Fruit fly (Drosophila melanogaster) whole organism, embryonic: ENCODE data around the gene CG46059.

Experiments used
- Atf6 ChIP-seq: fragments of 200-800 bp; sonication (Bioruptor generic); IDR thresholded peaks from 2 replicates; pipeline ENCODE4 v1.3.6; 2022; ENCODE audit warnings: missing biosample characterization, missing genetic modification characterization
- CG12219 ChIP-seq: fragments of 200-800 bp; sonication (Bioruptor generic); optimal IDR thresholded peaks from 3 replicates; lab custom pipeline; 2018; ENCODE audit warnings: missing biosample characterization, mild to moderate bottlenecking, missing genetic modification characterization
- CG13894 ChIP-seq: fragments of 200-800 bp; sonication (Bioruptor generic); optimal IDR thresholded peaks from 3 replicates; lab custom pipeline; 2018; ENCODE audit warnings: missing biosample characterization, mild to moderate bottlenecking, missing genetic modification characterization, moderate library complexity
- CG17186 ChIP-seq: fragments of 200-800 bp; sonication (Bioruptor generic); optimal IDR thresholded peaks from 3 replicates; lab custom pipeline; 2017; ENCODE audit warnings: missing biosample characterization, missing genetic modification reagents, missing genetic modification characterization
- CG34376 ChIP-seq: fragments of 200-800 bp; sonication (Bioruptor generic); optimal IDR thresholded peaks from 2 replicates; lab custom pipeline; 2018; ENCODE audit warnings: missing biosample characterization, mild to moderate bottlenecking, missing genetic modification characterization
- CG3726 ChIP-seq: fragments of 200-800 bp; sonication (Bioruptor generic); IDR thresholded peaks from 3 replicates; pipeline ENCODE4, ENCODE4 v1.3.6; 2022; ENCODE audit warnings: missing biosample characterization, missing genetic modification characterization
- CG3995 ChIP-seq: fragments of 200-800 bp; sonication (Bioruptor generic); optimal IDR thresholded peaks from 3 replicates; lab custom pipeline; 2016; ENCODE audit warnings: missing biosample characterization, missing genetic modification characterization
- CG4360 ChIP-seq: fragments of 200-800 bp; sonication (Bioruptor generic); IDR thresholded peaks from 2 replicates; pipeline ENCODE4 v1.3.6; 2022; ENCODE audit warnings: missing biosample characterization, missing genetic modification characterization
- CG5180 ChIP-seq: fragments of 200-800 bp; sonication (Bioruptor generic); optimal IDR thresholded peaks from 3 replicates; lab custom pipeline; 2017; ENCODE audit warnings: missing biosample characterization, missing genetic modification characterization, mild to moderate bottlenecking, moderate library complexity, missing genetic modification reagents
- CG6689 ChIP-seq: fragments of 200-800 bp; sonication (Bioruptor generic); IDR thresholded peaks from 2 replicates; pipeline ENCODE4 v1.3.6; 2022; ENCODE audit warnings: missing biosample characterization, missing genetic modification characterization
- CG6813 ChIP-seq: fragments of 200-800 bp; sonication (Bioruptor generic); optimal IDR thresholded peaks from 2 replicates; lab custom pipeline; 2017; ENCODE audit warnings: missing biosample characterization, missing genetic modification characterization, mild to moderate bottlenecking, moderate library complexity, missing genetic modification reagents
- CG7372 ChIP-seq: fragments of 200-800 bp; sonication (Bioruptor generic); IDR thresholded peaks from 2 replicates; pipeline ENCODE4 v1.3.6; 2022; ENCODE audit warnings: missing biosample characterization, missing genetic modification characterization
- CG8089 ChIP-seq: fragments of 200-800 bp; sonication (Bioruptor generic); optimal IDR thresholded peaks from 3 replicates; lab custom pipeline; 2016; ENCODE audit warnings: missing biosample characterization, missing genetic modification characterization
- CG8765 ChIP-seq: fragments of 200-800 bp; sonication (Bioruptor generic); IDR thresholded peaks from 2 replicates; pipeline ENCODE4 v1.3.6; 2022; ENCODE audit warnings: missing biosample characterization, missing genetic modification characterization
- CoRest ChIP-seq: fragments of 200-800 bp; sonication (Bioruptor generic); optimal IDR thresholded peaks from 3 replicates; lab custom pipeline; 2018; ENCODE audit warnings: missing biosample characterization, mild to moderate bottlenecking, missing genetic modification characterization, moderate library complexity
- D19A ChIP-seq: fragments of 200-800 bp; optimal IDR thresholded peaks from 3 replicates; lab custom pipeline; 2019; ENCODE audit warnings: missing biosample characterization, mild to moderate bottlenecking, missing genetic modification characterization, moderate library complexity
- Dll ChIP-seq: fragments of 200-800 bp; sonication (Bioruptor generic); IDR thresholded peaks from 4 replicates; pipeline ENCODE4 v1.3.6; 2022; ENCODE audit warnings: missing biosample characterization, missing genetic modification characterization; ENCODE audit not compliant: partially characterized antibody
- Elba2 ChIP-seq: fragments of 200-800 bp; sonication (Bioruptor generic); optimal IDR thresholded peaks from 3 replicates; lab custom pipeline; 2016; ENCODE audit warnings: missing biosample characterization, missing genetic modification characterization
- Fer3 ChIP-seq: fragments of 200-800 bp; sonication (Bioruptor generic); optimal IDR thresholded peaks from 2 replicates; lab custom pipeline; 2018; ENCODE audit warnings: missing biosample characterization, mild to moderate bottlenecking, missing genetic modification characterization, moderate library complexity
- Gug ChIP-seq: fragments of 200-800 bp; sonication (Bioruptor generic); IDR thresholded peaks from 4 replicates; pipeline ENCODE4 v1.3.6; 2022; ENCODE audit warnings: missing biosample characterization, missing genetic modification characterization
- H15 ChIP-seq: fragments of 200-800 bp; sonication (Bioruptor generic); IDR thresholded peaks from 3 replicates; pipeline ENCODE4 v1.3.6; 2022; ENCODE audit warnings: missing biosample characterization, missing genetic modification characterization
- Hr51 ChIP-seq, 2 experiments: fragments of 200-800 bp; sonication (Bioruptor generic); optimal IDR thresholded peaks; 2 replicates in 1 of 2; 3 replicates in 1 of 2; lab custom pipeline; 2016 to 2018; ENCODE audit warnings: missing biosample characterization in 2 of 2, missing genetic modification characterization in 2 of 2, mild to moderate bottlenecking in 1 of 2, moderate library complexity in 1 of 2
- Hr78 ChIP-seq, 2 experiments: fragments of 200-800 bp in 1 of 2; fragments of >200 bp in 1 of 2; sonication (Bioruptor generic) in 1 of 2; optimal IDR thresholded peaks; 2 replicates each; lab custom pipeline; 2017 to 2019; ENCODE audit warnings: missing biosample characterization in 2 of 2, missing genetic modification characterization in 2 of 2, mild to moderate bottlenecking in 1 of 2, moderate library complexity in 1 of 2
- Max ChIP-seq: fragments of 200-800 bp; sonication (Bioruptor generic); optimal IDR thresholded peaks from 2 replicates; lab custom pipeline; 2016; ENCODE audit warnings: missing biosample characterization, mild to moderate bottlenecking, missing genetic modification characterization
- Mrtf ChIP-seq: fragments of 200-800 bp; sonication (Bioruptor generic); IDR thresholded peaks from 3 replicates; pipeline ENCODE4 v1.3.6; 2022; ENCODE audit warnings: missing biosample characterization, missing genetic modification characterization
- NfI ChIP-seq: fragments of 200-800 bp; sonication (Bioruptor generic); optimal IDR thresholded peaks from 3 replicates; lab custom pipeline; 2018; ENCODE audit warnings: missing biosample characterization, mild to moderate bottlenecking, missing genetic modification characterization, moderate library complexity
- Oaz ChIP-seq: fragments of 200-800 bp; sonication (Bioruptor generic); IDR thresholded peaks from 2 replicates; pipeline ENCODE4 v1.3.6; 2022; ENCODE audit warnings: missing biosample characterization, missing genetic modification characterization
- Ravus ChIP-seq: fragments of 200-800 bp; sonication (Bioruptor generic); IDR thresholded peaks from 2 replicates; pipeline ENCODE4 v1.3.6; 2022; ENCODE audit warnings: missing biosample characterization, missing genetic modification characterization
- Sin3A ChIP-seq: fragments of >200 bp; optimal IDR thresholded peaks from 2 replicates; lab custom pipeline; 2018
- Sox100B ChIP-seq: fragments of 200-800 bp; sonication (Bioruptor generic); optimal IDR thresholded peaks from 3 replicates; lab custom pipeline; 2018; ENCODE audit warnings: missing biosample characterization, mild to moderate bottlenecking, missing genetic modification characterization
- Spps ChIP-seq: fragments of 200-800 bp; sonication (Bioruptor generic); optimal IDR thresholded peaks from 2 replicates; lab custom pipeline; 2018; ENCODE audit warnings: missing biosample characterization, mild to moderate bottlenecking, missing genetic modification characterization
- br ChIP-seq: fragments of >200 bp; optimal IDR thresholded peaks from 2 replicates; lab custom pipeline; 2017
- caup ChIP-seq: fragments of 200-800 bp; sonication (Bioruptor generic); optimal IDR thresholded peaks from 3 replicates; lab custom pipeline; 2017; ENCODE audit warnings: missing biosample characterization, mild to moderate bottlenecking, missing genetic modification characterization, moderate library complexity; ENCODE audit not compliant: severe bottlenecking
- chn ChIP-seq: fragments of 200-800 bp; sonication (Bioruptor generic); optimal IDR thresholded peaks from 2 replicates; lab custom pipeline; 2016; ENCODE audit warnings: missing biosample characterization, missing genetic modification characterization
- da ChIP-seq: fragments of 200-800 bp; sonication (Bioruptor generic); optimal IDR thresholded peaks from 2 replicates; lab custom pipeline; 2016; ENCODE audit warnings: missing biosample characterization, missing genetic modification characterization
- dpn ChIP-seq, 2 experiments: fragments of 200-800 bp; sonication (Bioruptor generic); optimal IDR thresholded peaks; 3 replicates each; lab custom pipeline; 2016; ENCODE audit warnings: missing biosample characterization in 2 of 2, missing genetic modification characterization in 2 of 2
- fd96Cb ChIP-seq: fragments of 200-800 bp; sonication (Bioruptor generic); optimal IDR thresholded peaks from 2 replicates; lab custom pipeline; 2018; ENCODE audit warnings: missing biosample characterization, mild to moderate bottlenecking, missing genetic modification characterization, moderate library complexity
- fu2 ChIP-seq: fragments of 200-800 bp; sonication (Bioruptor generic); optimal IDR thresholded peaks from 2 replicates; lab custom pipeline; 2016; ENCODE audit warnings: missing biosample characterization, missing genetic modification characterization
- hkb ChIP-seq, 2 experiments: fragments of 200-800 bp in 1 of 2; fragments of >200 bp in 1 of 2; sonication (Bioruptor generic) in 1 of 2; IDR thresholded peaks in 1 of 2; optimal IDR thresholded peaks in 1 of 2; 2 replicates each; pipeline versions ENCODE4 v1.3.6 to Lab custom; 2017 to 2022; ENCODE audit warnings: missing biosample characterization in 1 of 2, missing genetic modification characterization in 1 of 2
- insv ChIP-seq, 2 experiments: fragments of 200-800 bp; sonication (Bioruptor generic); optimal IDR thresholded peaks; 3 replicates each; lab custom pipeline; 2016 to 2018; ENCODE audit warnings: missing biosample characterization in 2 of 2, missing genetic modification characterization in 2 of 2
- kah ChIP-seq: fragments of 200-800 bp; sonication (Bioruptor generic); optimal IDR thresholded peaks from 2 replicates; lab custom pipeline; 2018; ENCODE audit warnings: missing biosample characterization, mild to moderate bottlenecking, missing genetic modification characterization
- klu ChIP-seq: fragments of 200-800 bp; sonication (Bioruptor generic); IDR thresholded peaks from 2 replicates; pipeline ENCODE4 v1.3.6; 2022; ENCODE audit warnings: missing biosample characterization, missing genetic modification characterization
- maf-S ChIP-seq: fragments of 200-800 bp; sonication (Bioruptor generic); optimal IDR thresholded peaks from 2 replicates; lab custom pipeline; 2016; ENCODE audit warnings: missing biosample characterization, missing genetic modification characterization
- nerfin-1 ChIP-seq: fragments of 200-800 bp; sonication (Bioruptor generic); optimal IDR thresholded peaks from 3 replicates; lab custom pipeline; 2019; ENCODE audit warnings: missing biosample characterization, mild to moderate bottlenecking, missing genetic modification characterization, moderate library complexity
- p53 ChIP-seq: fragments of 200-800 bp; sonication (Bioruptor generic); optimal IDR thresholded peaks from 2 replicates; lab custom pipeline; 2016; ENCODE audit warnings: missing biosample characterization, missing genetic modification characterization
- sc ChIP-seq, 3 experiments: fragments of >200 bp in 2 of 3; fragments of 200-800 bp in 1 of 3; sonication (Bioruptor generic) in 1 of 3; optimal IDR thresholded peaks; 2 replicates in 2 of 3; 3 replicates in 1 of 3; lab custom pipeline; 2017; ENCODE audit warnings: mild to moderate bottlenecking in 1 of 3, missing biosample characterization in 1 of 3, missing genetic modification characterization in 1 of 3, missing genetic modification reagents in 1 of 3
- sens ChIP-seq: fragments of 200-800 bp; sonication (Bioruptor generic); peaks from one replicate; lab custom pipeline; 2016; ENCODE audit warnings: missing biosample characterization, missing genetic modification characterization
- slbo ChIP-seq: fragments of 200-800 bp; sonication (Bioruptor generic); IDR thresholded peaks from 2 replicates; pipeline ENCODE4 v1.3.6; 2022; ENCODE audit warnings: missing biosample characterization, missing genetic modification characterization
- slp2 ChIP-seq: fragments of 200-800 bp; sonication (Bioruptor generic); optimal IDR thresholded peaks from 2 replicates; lab custom pipeline; 2016; ENCODE audit warnings: missing biosample characterization, missing genetic modification characterization
- tio ChIP-seq: fragments of 200-800 bp; sonication (Bioruptor generic); optimal IDR thresholded peaks from 2 replicates; lab custom pipeline; 2017; ENCODE audit warnings: missing biosample characterization, missing genetic modification characterization, inconsistent platforms
- twi ChIP-seq: fragments of 200-800 bp; optimal IDR thresholded peaks from 2 replicates; lab custom pipeline; 2019; ENCODE audit warnings: missing biosample characterization, mild to moderate bottlenecking, missing genetic modification characterization, moderate library complexity

CG46059 gene

dm6 chr2L:19154893-19155389, 28.6 kb downstream of the CG46059 start (continued):
- TF ChIP-seq kah (GFP tag; lab: Kevin White, UChicago) = no peak
- no peak for TF ChIP-seq CG3726 (GFP tag; lab: Robert Waterston, UW)
- no peak for TF ChIP-seq CG17186 (GFP tag; lab: Kevin White, UChicago)
- peak; percentile 11 for TF ChIP-seq D19A
- no peak for TF ChIP-seq hkb (optimal IDR thresholded peaks at IDR 0.05; lab: Kevin White, UChicago)
- TF ChIP-seq hkb (GFP tag; IDR thresholded peaks at IDR 0.05; lab: Robert Waterston, UW) = no peak
- TF ChIP-seq CG34376 (GFP tag; lab: Kevin White, UChicago) = no peak
- no peak for TF ChIP-seq Max (GFP tag; lab: Kevin White, UChicago)
- TF ChIP-seq H15 (GFP tag; lab: Robert Waterston, UW) = no peak
- no peak for TF ChIP-seq Dll (GFP tag; lab: Robert Waterston, UW)
- no peak for TF ChIP-seq dpn (GFP tag; optimal IDR thresholded peaks at IDR 0.05; lab: Kevin White, UChicago)
- TF ChIP-seq Sin3A = no peak
- no peak for TF ChIP-seq Oaz
- TF ChIP-seq p53 (GFP tag; lab: Kevin White, UChicago) = no peak
- peak; percentile 26 for TF ChIP-seq CG13894 (tag; lab: Kevin White, UChicago)
- no peak for TF ChIP-seq NfI (GFP tag; lab: Kevin White, UChicago)
- TF ChIP-seq klu (GFP tag; lab: Robert Waterston, UW) = no peak
- TF ChIP-seq Ravus (GFP tag; lab: Robert Waterston, UW) = no peak
- TF ChIP-seq CG4360 (GFP tag; lab: Robert Waterston, UW) = peak; percentile 99
- TF ChIP-seq fd96Cb = no peak
- TF ChIP-seq CG8765 (GFP tag; lab: Robert Waterston, UW) = no peak
- TF ChIP-seq slbo (GFP tag; lab: Robert Waterston, UW) = no peak
- TF ChIP-seq br (lab: Kevin White, UChicago) = no peak
- no peak for TF ChIP-seq tio
- TF ChIP-seq da (GFP tag; lab: Kevin White, UChicago) = peak; percentile 96
- no peak for TF ChIP-seq Spps (tag; lab: Kevin White, UChicago)
- no peak for TF ChIP-seq Atf6 (GFP tag; lab: Robert Waterston, UW)
- peak; percentile 33 for TF ChIP-seq caup (GFP tag; lab: Kevin White, UChicago)
- TF ChIP-seq twi (tag; lab: Kevin White, UChicago) = peak; percentile 98
- TF ChIP-seq Mrtf (GFP tag; lab: Robert Waterston, UW) = no peak
- no peak for TF ChIP-seq Fer3 (tag; lab: Kevin White, UChicago)
- no peak for TF ChIP-seq CoRest (tag; lab: Kevin White, UChicago)
- TF ChIP-seq Elba2 (GFP tag; lab: Kevin White, UChicago) = no peak
- no peak for TF ChIP-seq chn
- TF ChIP-seq CG6813 (GFP tag; lab: Kevin White, UChicago) = no peak
- no peak for TF ChIP-seq CG12219 (GFP tag; lab: Kevin White, UChicago)
- TF ChIP-seq nerfin-1 = no peak
- TF ChIP-seq CG8089 (GFP tag; lab: Kevin White, UChicago) = no peak
- no peak for TF ChIP-seq CG7372
- no peak for TF ChIP-seq Gug (GFP tag; lab: Robert Waterston, UW)
- TF ChIP-seq insv (GFP tag; optimal IDR thresholded peaks at IDR 0.05; lab: Kevin White, UChicago) = peak in 1 of 2 experiments; percentile 37
- no peak for TF ChIP-seq maf-S (GFP tag; lab: Kevin White, UChicago)
- TF ChIP-seq Hr78 (GFP tag; optimal IDR thresholded peaks at IDR 0.05; lab: Kevin White, UChicago) = peak in 1 of 2 experiments; percentile 46
- no peak for TF ChIP-seq slp2 (GFP tag; lab: Kevin White, UChicago)
- no peak for TF ChIP-seq CG3995
- TF ChIP-seq sc (optimal IDR thresholded peaks at IDR 0.05; lab: Kevin White, UChicago) = no peak
- TF ChIP-seq sc (GFP tag; optimal IDR thresholded peaks at IDR 0.05; lab: Kevin White, UChicago) = peak; percentile 40
- no peak for TF ChIP-seq CG6689
- TF ChIP-seq Sox100B = no peak
- peak; percentile 28 for TF ChIP-seq CG5180 (GFP tag; lab: Kevin White, UChicago)
- no peak for TF ChIP-seq Hr51 (GFP tag; optimal IDR thresholded peaks at IDR 0.05; lab: Kevin White, UChicago)
- no peak for TF ChIP-seq fu2 (GFP tag; lab: Kevin White, UChicago)
- TF ChIP-seq sens (GFP tag; lab: Kevin White, UChicago) = peak; percentile 73
